Worm (Caenorhabditis elegans): ENCODE results near the gene K01A11.3.

Gene K01A11.3

ce11 chrIII:3480950-3481349, 28.5 kb upstream of the K01A11.3 start:
- TF ChIP-seq npax-4 (tag; optimal IDR thresholded peaks at IDR 0.05) (no peak), lim-6 (tag; optimal IDR thresholded peaks at IDR 0.05) (no peak), ceh-18 (tag; optimal IDR thresholded peaks at IDR 0.05) (no peak), K09A11.1 (tag; optimal IDR thresholded peaks at IDR 0.05; ENCODE audit: insufficient read depth) (no peak), ceh-14 (tag; optimal IDR thresholded peaks at IDR 0.05) (no peak), fax-1 (tag; optimal IDR thresholded peaks at IDR 0.05) (no peak), ceh-30 (tag; optimal IDR thresholded peaks at IDR 0.05) (no peak), ceh-19 (GFP tag; optimal IDR thresholded peaks at IDR 0.05) (no peak), K02D7.2 (tag; optimal IDR thresholded peaks at IDR 0.05) (no peak)

ce11 chrIII:3480236-3480635, 27.8 kb upstream of the K01A11.3 start:
- TF ChIP-seq ceh-19 (GFP tag; optimal IDR thresholded peaks at IDR 0.05) (no peak), hlh-30 (tag; optimal IDR thresholded peaks at IDR 0.05; ENCODE audit: insufficient read depth) (peak; percentile 19), ztf-16 (tag; optimal IDR thresholded peaks at IDR 0.05) (no peak), lin-11 (tag; optimal IDR thresholded peaks at IDR 0.05) (no peak)

ce11 chrIII:3478795-3479398, 26.5 kb upstream of the K01A11.3 start:
- peak; percentile 86 for TF ChIP-seq nfya-1 (tag; optimal IDR thresholded peaks at IDR 0.05)
- TF ChIP-seq ceh-18 (tag; optimal IDR thresholded peaks at IDR 0.05): no peak

ce11 chrIII:3477375-3477774, 25.0 kb upstream of the K01A11.3 start:
- TF ChIP-seq dmd-4 (tag; optimal IDR thresholded peaks at IDR 0.05; ENCODE audit: borderline replicate concordance): no peak
- no peak for TF ChIP-seq odd-2 (tag; optimal IDR thresholded peaks at IDR 0.05)
- peak; percentile 90 for TF ChIP-seq dve-1 (tag; optimal IDR thresholded peaks at IDR 0.05)
- TF ChIP-seq ceh-24 (tag; optimal IDR thresholded peaks at IDR 0.05): no peak
- TF ChIP-seq gmeb-2 (tag; optimal IDR thresholded peaks at IDR 0.05): no peak
- no peak for TF ChIP-seq K09A11.1 (tag; optimal IDR thresholded peaks at IDR 0.05; ENCODE audit: insufficient read depth)
- TF ChIP-seq syd-9 (tag; optimal IDR thresholded peaks at IDR 0.05): no peak

- peak; percentile 82 for TF ChIP-seq unc-86 (tag; optimal IDR thresholded peaks at IDR 0.05)
- peak; percentile 97 for TF ChIP-seq tbx-2 (tag; optimal IDR thresholded peaks at IDR 0.05)
- no peak for TF ChIP-seq pha-4 (tag; optimal IDR thresholded peaks at IDR 0.05)
- TF ChIP-seq syd-9 (tag; optimal IDR thresholded peaks at IDR 0.05): peak; percentile 22
- no peak for TF ChIP-seq npax-4 (tag; optimal IDR thresholded peaks at IDR 0.05)
- TF ChIP-seq hlh-8 (tag; optimal IDR thresholded peaks at IDR 0.05): peak; percentile 93
- peak; percentile 32 for TF ChIP-seq ceh-18 (tag; optimal IDR thresholded peaks at IDR 0.05)
- TF ChIP-seq rnt-1 (tag; optimal IDR thresholded peaks at IDR 0.05): peak; percentile 87
- TF ChIP-seq ceh-22 (tag; optimal IDR thresholded peaks at IDR 0.05): no peak
- no peak for TF ChIP-seq K02D7.2 (tag; optimal IDR thresholded peaks at IDR 0.05)
- TF ChIP-seq tbx-7 (tag; optimal IDR thresholded peaks at IDR 0.05): peak; percentile 99
- peak; percentile 88 for TF ChIP-seq elt-2 (tag; optimal IDR thresholded peaks at IDR 0.05)
- peak; percentile 90 for TF ChIP-seq ahr-1 (tag; optimal IDR thresholded peaks at IDR 0.05)
- no peak for TF ChIP-seq hlh-6 (tag; optimal IDR thresholded peaks at IDR 0.05)
- no peak for TF ChIP-seq ceh-45 (GFP tag; IDR thresholded peaks at IDR 0.05)
- TF ChIP-seq lin-11 (tag; optimal IDR thresholded peaks at IDR 0.05): peak; percentile 41
- TF ChIP-seq sox-4 (tag; optimal IDR thresholded peaks at IDR 0.05): no peak
- TF ChIP-seq zip-5 (tag; optimal IDR thresholded peaks at IDR 0.05): peak; percentile 98
- TF ChIP-seq pha-2 (tag; optimal IDR thresholded peaks at IDR 0.05): peak; percentile 74
- TF ChIP-seq pag-3 (tag; optimal IDR thresholded peaks at IDR 0.05; ENCODE audit: borderline replicate concordance): peak; percentile 86
- TF ChIP-seq C38D4.7 (GFP tag; optimal IDR thresholded peaks at IDR 0.05): peak; percentile 56
- no peak for TF ChIP-seq dve-1 (tag; optimal IDR thresholded peaks at IDR 0.05)
- peak; percentile 53 for TF ChIP-seq Y22D7AL.16 (tag; optimal IDR thresholded peaks at IDR 0.05)
- TF ChIP-seq ref-2 (tag; optimal IDR thresholded peaks at IDR 0.05): peak; percentile 95
- TF ChIP-seq gmeb-2 (tag; optimal IDR thresholded peaks at IDR 0.05): peak; percentile 43
- TF ChIP-seq ceh-9 (tag; optimal IDR thresholded peaks at IDR 0.05): no peak
- TF ChIP-seq pros-1 (tag; optimal IDR thresholded peaks at IDR 0.05): no peak
- TF ChIP-seq hlh-30 (tag; optimal IDR thresholded peaks at IDR 0.05; ENCODE audit: insufficient read depth): no peak
- no peak for TF ChIP-seq T23F11.4 (GFP tag; optimal IDR thresholded peaks at IDR 0.05)
- TF ChIP-seq dmd-4 (tag; optimal IDR thresholded peaks at IDR 0.05; ENCODE audit: borderline replicate concordance): peak; percentile 44
- TF ChIP-seq ttx-3 (tag; optimal IDR thresholded peaks at IDR 0.05): peak; percentile 72
- TF ChIP-seq ceh-30 (tag; optimal IDR thresholded peaks at IDR 0.05): no peak
- TF ChIP-seq madf-2 (tag; optimal IDR thresholded peaks at IDR 0.05): no peak
Observed at ce11 chrIII:3476245-3476644, 23.8 kb upstream of the K01A11.3 start.

Measured in whole organism, late embryonic.